Worm (Caenorhabditis elegans): Measurements from ENCODE around the gene ZC513.2.

The ZC513.2 gene

ce11 chrV:8028825-8029489 lies 25.3 kb upstream of the ZC513.2 start, which contains the start of gene oma-2:
TSS of gene oma-2 (plus strand) at chrV:8029439.
- TF ChIP-seq nhr-12 (tag; optimal IDR thresholded peaks at IDR 0.05), result no peak
- no peak for TF ChIP-seq sem-2 (GFP tag; optimal IDR thresholded peaks at IDR 0.05)
- TF ChIP-seq unc-39 (tag; optimal IDR thresholded peaks at IDR 0.05), result no peak

- peak; percentile 47 for TF ChIP-seq lsy-2 (tag; optimal IDR thresholded peaks at IDR 0.05)
- peak; percentile 49 for TF ChIP-seq ces-1 (GFP tag; optimal IDR thresholded peaks at IDR 0.05)
- no peak for TF ChIP-seq ceh-83 (GFP tag; optimal IDR thresholded peaks at IDR 0.05)
- no peak for TF ChIP-seq flh-1 (GFP tag; optimal IDR thresholded peaks at IDR 0.05)
- no peak for TF ChIP-seq nhr-28 (tag; optimal IDR thresholded peaks at IDR 0.05)
- TF ChIP-seq mep-1 (tag; optimal IDR thresholded peaks at IDR 0.05), result peak; percentile 54
Observed at ce11 chrV:8031121-8031520, 23.1 kb upstream of the ZC513.2 start, which contains the start of gene vars-1. TSS of gene vars-1 (plus strand) at chrV:8031411.

- TF ChIP-seq nhr-76 (tag; optimal IDR thresholded peaks at IDR 0.05) (no peak), mep-1 (tag; optimal IDR thresholded peaks at IDR 0.05) (no peak), ces-1 (GFP tag; optimal IDR thresholded peaks at IDR 0.05) (no peak), tbx-8 (GFP tag; optimal IDR thresholded peaks at IDR 0.05) (no peak), unc-62 (GFP tag; optimal IDR thresholded peaks at IDR 0.05) (no peak), blmp-1 (tag; optimal IDR thresholded peaks at IDR 0.05) (no peak), mab-5 (tag; optimal IDR thresholded peaks at IDR 0.05) (no peak), nhr-28 (tag; optimal IDR thresholded peaks at IDR 0.05) (no peak), cnd-1 (tag; optimal IDR thresholded peaks at IDR 0.05) (no peak), mls-2 (tag; optimal IDR thresholded peaks at IDR 0.05) (no peak), ceh-43 (GFP tag; optimal IDR thresholded peaks at IDR 0.05) (no peak), zip-8 (tag; optimal IDR thresholded peaks at IDR 0.05) (no peak), ceh-39 (tag; optimal IDR thresholded peaks at IDR 0.05) (no peak), hlh-1 (tag; optimal IDR thresholded peaks at IDR 0.05) (no peak), unc-120 (tag; optimal IDR thresholded peaks at IDR 0.05; ENCODE audit: poor library complexity, severe bottlenecking) (no peak), unc-39 (tag; optimal IDR thresholded peaks at IDR 0.05) (no peak)
Observed at ce11 chrV:8034811-8035210, 19.4 kb upstream of the ZC513.2 start, which contains the start of gene algn-12. TSS of gene algn-12 (plus strand) at chrV:8035111.

- TF ChIP-seq snpc-4 (tag; optimal IDR thresholded peaks at IDR 0.05), result no peak
- TF ChIP-seq M03D4.4 (tag; optimal IDR thresholded peaks at IDR 0.05), result no peak
- no peak for TF ChIP-seq mls-2 (tag; optimal IDR thresholded peaks at IDR 0.05)
- no peak for TF ChIP-seq ztf-11 (tag; optimal IDR thresholded peaks at IDR 0.05)
- no peak for TF ChIP-seq elt-1 (tag; optimal IDR thresholded peaks at IDR 0.05; ENCODE audit: borderline replicate concordance, insufficient read depth)
- no peak for TF ChIP-seq unc-120 (tag; optimal IDR thresholded peaks at IDR 0.05; ENCODE audit: poor library complexity, severe bottlenecking)
- TF ChIP-seq mep-1 (tag; optimal IDR thresholded peaks at IDR 0.05), result no peak
- no peak for TF ChIP-seq blmp-1 (tag; optimal IDR thresholded peaks at IDR 0.05)
- TF ChIP-seq flh-1 (GFP tag; optimal IDR thresholded peaks at IDR 0.05), result no peak
Observed at ce11 chrV:8035947-8036346, 18.3 kb upstream of the ZC513.2 start, which contains the start of gene ZC513.14. TSS of gene ZC513.14 (minus strand) at chrV:8036047.

- TF ChIP-seq sptf-1 (tag; optimal IDR thresholded peaks at IDR 0.05), result peak; percentile 14
- no peak for TF ChIP-seq ceh-39 (tag; optimal IDR thresholded peaks at IDR 0.05)
- no peak for TF ChIP-seq lsy-2 (tag; optimal IDR thresholded peaks at IDR 0.05)
- no peak for TF ChIP-seq snpc-4 (tag; optimal IDR thresholded peaks at IDR 0.05)
Observed at ce11 chrV:8039085-8039525, 15.1 kb upstream of the ZC513.2 start.

ce11 chrV:8039606-8040005 lies 14.6 kb upstream of the ZC513.2 start:
- TF ChIP-seq ceh-43 (GFP tag; optimal IDR thresholded peaks at IDR 0.05) (no peak), blmp-1 (tag; optimal IDR thresholded peaks at IDR 0.05) (no peak), ztf-11 (tag; optimal IDR thresholded peaks at IDR 0.05) (no peak)
